Fruit fly (Drosophila melanogaster): ENCODE measurements around the gene Hrb98DE.

The Hrb98DE gene

DNA sequence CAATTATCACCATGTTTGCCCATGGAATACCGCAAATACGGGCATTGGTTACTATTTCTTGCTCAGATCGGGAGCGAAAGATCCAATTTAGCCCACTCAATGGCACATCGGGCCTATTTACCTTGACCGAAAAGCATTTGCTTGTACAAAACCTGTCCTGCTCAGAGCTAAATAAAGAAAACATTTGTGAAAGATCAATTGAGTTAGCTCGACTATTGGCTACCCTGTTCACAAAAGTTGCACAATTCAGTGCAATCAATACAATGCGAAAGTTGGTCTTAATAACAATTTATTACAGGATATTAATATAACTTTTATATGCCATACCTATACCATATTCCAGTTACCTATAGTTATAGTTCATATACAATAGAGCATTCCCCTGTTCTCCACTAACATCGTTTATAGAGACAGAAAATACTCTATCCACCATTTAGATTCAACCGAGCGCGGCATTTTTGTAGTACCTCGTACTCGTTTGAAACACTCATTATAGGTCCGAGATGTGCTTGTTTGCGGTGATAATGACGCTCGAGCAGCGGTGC is 36.9 kb upstream of the Hrb98DE start (continued):
- TF ChIP-seq spab (GFP tag; optimal IDR thresholded peaks at IDR 0.05) (no peak), achi (GFP tag; optimal IDR thresholded peaks at IDR 0.05) (peak; percentile 10), Hr4 (GFP tag; optimal IDR thresholded peaks at IDR 0.05) (no peak), CG10669 (GFP tag; optimal IDR thresholded peaks at IDR 0.05) (no peak), net (GFP tag; optimal IDR thresholded peaks at IDR 0.05) (no peak), CG15336 (GFP tag; IDR thresholded peaks at IDR 0.05) (no peak), CG34406 (GFP tag; optimal IDR thresholded peaks at IDR 0.05) (no peak), acj6 (GFP tag; optimal IDR thresholded peaks at IDR 0.05) (no peak)

DNA sequence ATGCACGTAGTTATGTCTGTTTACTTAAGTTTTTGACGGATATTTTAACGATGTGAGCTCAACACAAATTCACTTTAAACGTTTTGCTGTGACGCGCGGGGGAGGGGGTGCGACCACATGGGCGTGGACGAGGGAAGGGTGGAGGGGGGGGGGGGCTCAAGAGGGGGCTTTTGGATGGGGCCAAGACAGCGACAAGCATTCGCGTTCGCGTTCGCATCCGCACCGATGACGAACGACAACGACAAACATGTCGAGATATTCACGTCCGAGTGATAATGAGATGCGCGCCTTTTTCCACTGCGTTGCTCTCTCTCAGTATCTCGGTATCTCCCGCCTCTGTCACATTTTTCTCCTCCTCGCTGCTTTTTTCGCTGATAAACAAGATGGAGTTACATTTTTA is 36.1 kb upstream of the Hrb98DE start:
- TF ChIP-seq spab (GFP tag; optimal IDR thresholded peaks at IDR 0.05) (no peak), fd59A (GFP tag; optimal IDR thresholded peaks at IDR 0.05) (no peak), fkh (GFP tag; optimal IDR thresholded peaks at IDR 0.05) (peak; percentile 97), CG1621 (tag; optimal IDR thresholded peaks at IDR 0.05) (no peak)

DNA sequence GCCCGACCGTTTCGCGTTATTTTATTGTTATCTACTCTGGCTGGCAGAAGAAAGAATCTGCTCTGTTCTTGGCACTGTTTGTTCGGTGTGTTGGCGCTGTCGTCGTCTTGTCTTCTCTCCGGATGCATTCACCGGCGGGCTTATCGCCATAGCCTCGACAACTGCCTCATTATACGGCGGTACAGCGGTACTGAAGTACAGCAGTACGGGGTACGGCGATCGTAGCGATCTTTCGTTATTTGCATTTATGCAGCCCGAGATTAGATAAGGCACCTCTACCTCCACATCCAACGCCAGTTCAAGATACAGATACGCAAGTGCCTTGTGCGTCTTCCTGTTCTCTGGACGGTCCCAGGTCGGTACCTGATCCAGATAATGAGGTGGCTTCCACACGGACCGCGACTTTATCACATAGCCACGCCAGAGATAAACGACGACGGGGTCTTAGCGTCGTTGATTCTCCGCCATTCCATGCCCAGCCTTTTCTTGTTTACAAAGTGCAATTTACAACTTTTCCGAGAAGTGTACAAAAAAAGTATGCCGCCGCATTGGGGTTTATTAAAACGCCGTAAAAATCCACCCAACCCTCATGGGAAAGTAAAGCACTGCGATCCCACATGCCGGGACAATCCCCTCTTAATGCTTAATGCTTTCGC is 31.4 kb upstream of the Hrb98DE start:
- no peak for TF ChIP-seq Eip93F (GFP tag; optimal IDR thresholded peaks at IDR 0.05)
- no peak for TF ChIP-seq Hr4 (GFP tag; optimal IDR thresholded peaks at IDR 0.05)
- TF ChIP-seq Met (GFP tag; optimal IDR thresholded peaks at IDR 0.05) = no peak
- TF ChIP-seq CG16779 (tag; optimal IDR thresholded peaks at IDR 0.05) = no peak
- TF ChIP-seq fkh (GFP tag; optimal IDR thresholded peaks at IDR 0.05) = peak; percentile 79
- no peak for TF ChIP-seq CG6163 (GFP tag; IDR thresholded peaks at IDR 0.05)
- no peak for TF ChIP-seq CG1621 (tag; optimal IDR thresholded peaks at IDR 0.05)
- no peak for TF ChIP-seq Smox (GFP tag; optimal IDR thresholded peaks at IDR 0.05)
- TF ChIP-seq Eip78C (GFP tag) = peak; percentile 53
- no peak for TF ChIP-seq CG32006 (GFP tag; optimal IDR thresholded peaks at IDR 0.05)
- TF ChIP-seq CG11762 (GFP tag; optimal IDR thresholded peaks at IDR 0.05; ENCODE audit: insufficient read depth) = no peak
- TF ChIP-seq Eip75B (GFP tag; optimal IDR thresholded peaks at IDR 0.05) = no peak
- TF ChIP-seq CG34406 (GFP tag; optimal IDR thresholded peaks at IDR 0.05) = no peak
- peak; percentile 75 for TF ChIP-seq svp (GFP tag)
- no peak for TF ChIP-seq eg (GFP tag; IDR thresholded peaks at IDR 0.05)
- no peak for TF ChIP-seq CG31627 (GFP tag; optimal IDR thresholded peaks at IDR 0.05)

DNA sequence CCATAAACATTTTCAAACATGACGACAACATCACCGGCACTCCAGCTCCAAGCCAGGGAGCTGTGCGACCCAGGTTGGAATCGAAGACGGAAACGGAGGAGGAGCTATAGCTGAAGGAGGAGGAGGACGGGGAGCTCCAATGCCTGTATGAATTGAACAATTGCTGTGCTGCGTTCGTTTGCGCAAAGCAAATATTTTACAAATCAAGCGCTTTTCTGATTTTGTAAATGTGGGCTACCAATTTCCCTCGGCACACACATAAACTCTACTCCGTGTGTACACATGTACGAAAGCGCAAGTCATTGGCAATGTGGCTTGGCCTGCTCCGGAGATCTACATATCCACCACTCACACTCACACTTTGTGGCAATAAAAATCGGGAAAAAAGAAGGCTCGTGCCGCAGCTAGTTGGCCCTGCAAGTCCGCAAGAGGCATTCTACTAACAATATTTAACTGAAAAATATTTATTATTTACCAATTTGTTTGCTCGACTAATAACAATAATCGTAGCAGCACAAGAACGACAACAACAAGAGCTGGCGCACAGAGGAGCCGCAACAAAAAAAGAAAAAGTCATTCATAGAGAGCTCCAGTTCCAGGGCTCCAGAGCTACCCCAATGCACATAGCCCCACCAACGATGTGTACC is 30.0 kb upstream of the Hrb98DE start:
- TF ChIP-seq fkh (GFP tag; optimal IDR thresholded peaks at IDR 0.05) (peak; percentile 98), CG16779 (tag; optimal IDR thresholded peaks at IDR 0.05) (no peak), CG11762 (GFP tag; optimal IDR thresholded peaks at IDR 0.05; ENCODE audit: insufficient read depth) (no peak), CG3919 (GFP tag; optimal IDR thresholded peaks at IDR 0.05) (no peak), CG34406 (GFP tag; optimal IDR thresholded peaks at IDR 0.05) (no peak), CG11902 (GFP tag; optimal IDR thresholded peaks at IDR 0.05) (no peak), CG6163 (GFP tag; IDR thresholded peaks at IDR 0.05) (peak; percentile 39; the same call in 1 of the 3 replicates), CG32006 (GFP tag; optimal IDR thresholded peaks at IDR 0.05) (no peak), cyc (GFP tag; optimal IDR thresholded peaks at IDR 0.05) (no peak), CG15336 (GFP tag; IDR thresholded peaks at IDR 0.05) (no peak), CG4318 (GFP tag; optimal IDR thresholded peaks at IDR 0.05) (no peak), CG8319 (GFP tag; optimal IDR thresholded peaks at IDR 0.05) (no peak), CG8632 (GFP tag; optimal IDR thresholded peaks at IDR 0.05) (no peak), CG10631 (GFP tag; optimal IDR thresholded peaks at IDR 0.05) (peak; percentile 34), lz (GFP tag; optimal IDR thresholded peaks at IDR 0.05) (no peak), CG3032 (tag; optimal IDR thresholded peaks at IDR 0.05) (peak; percentile 27), dsx (GFP tag; optimal IDR thresholded peaks at IDR 0.05; ENCODE audit: poor library complexity, severe bottlenecking) (no peak), fd59A (GFP tag; optimal IDR thresholded peaks at IDR 0.05) (no peak), svp (GFP tag) (peak; percentile 37), OdsH (GFP tag; optimal IDR thresholded peaks at IDR 0.05) (no peak), Sox15 (GFP tag; optimal IDR thresholded peaks at IDR 0.05) (no peak), vri (GFP tag; optimal IDR thresholded peaks at IDR 0.05) (no peak), CG31627 (GFP tag; optimal IDR thresholded peaks at IDR 0.05) (no peak), Ets21C (GFP tag; optimal IDR thresholded peaks at IDR 0.05) (no peak), fd85E (GFP tag; optimal IDR thresholded peaks at IDR 0.05) (no peak), Smox (GFP tag; optimal IDR thresholded peaks at IDR 0.05) (no peak), Eip78C (GFP tag) (peak; percentile 63), Gug (GFP tag; IDR thresholded peaks at IDR 0.05) (no peak), Eip93F (GFP tag; optimal IDR thresholded peaks at IDR 0.05) (no peak), Hr4 (GFP tag; optimal IDR thresholded peaks at IDR 0.05) (no peak), CG8119 (GFP tag; IDR thresholded peaks at IDR 0.05) (no peak), CG6792 (GFP tag; optimal IDR thresholded peaks at IDR 0.05) (no peak), CG6808 (GFP tag; optimal IDR thresholded peaks at IDR 0.05) (no peak)

All from whole organism, prepupa.